Worm (Caenorhabditis elegans) whole organism, L4 larva: ENCODE data around the gene mkk-4.

Experiments
- F10B5.3 ChIP-seq: sonication (generic microtip); optimal IDR thresholded peaks from 2 replicates; lab custom pipeline; 2016; ENCODE audit warnings: mild to moderate bottlenecking, missing genetic modification characterization, missing compliant biosample characterization
- F49E8.2 ChIP-seq: sonication (generic microtip); optimal IDR thresholded peaks from 2 replicates; lab custom pipeline; 2016; ENCODE audit warnings: missing compliant biosample characterization, mild to moderate bottlenecking, missing genetic modification characterization, borderline replicate concordance
- ama-1 ChIP-seq: fragments of 150-350 bp; optimal IDR thresholded peaks from 2 replicates; lab custom pipeline; 2014; ENCODE audit warnings: inconsistent platforms, mixed read lengths
- ceh-82 ChIP-seq: sonication (generic microtip); optimal IDR thresholded peaks from 2 replicates; lab custom pipeline; 2017; ENCODE audit warnings: missing biosample characterization, missing genetic modification characterization
- daf-12 ChIP-seq: fragments of 150-350 bp; optimal IDR thresholded peaks from 2 replicates; lab custom pipeline; 2014; ENCODE audit warnings: missing biosample characterization, missing genetic modification reagents, missing genetic modification characterization
- daf-8 ChIP-seq: fragments of 200-800 bp; sonication (Bioruptor generic); IDR thresholded peaks from 2 replicates; pipeline ENCODE4 v1.3.6; 2022; ENCODE audit warnings: missing genetic modification characterization, missing compliant biosample characterization
- fos-1 ChIP-seq: fragments of 150-350 bp; optimal IDR thresholded peaks from 2 replicates; lab custom pipeline; 2014; ENCODE audit warnings: missing biosample characterization, missing genetic modification characterization
- hlh-30 ChIP-seq: sonication (generic microtip); optimal IDR thresholded peaks from 2 replicates; lab custom pipeline; 2017; ENCODE audit warnings: antibody characterized with exemption, mild to moderate bottlenecking, missing genetic modification characterization, missing compliant biosample characterization; ENCODE audit not compliant: insufficient read depth
- lin-39 ChIP-seq: fragments of 150-350 bp; optimal IDR thresholded peaks from 2 replicates; lab custom pipeline; 2014; ENCODE audit warnings: missing biosample characterization, missing genetic modification reagents, missing genetic modification characterization
- lsy-2 ChIP-seq, 2 experiments: fragments of 150-350 bp in 1 of 2; sonication (generic microtip) in 1 of 2; optimal IDR thresholded peaks; 2 replicates each; lab custom pipeline; 2014 to 2017; ENCODE audit warnings: missing biosample characterization in 2 of 2, missing genetic modification characterization in 2 of 2
- mdl-1 ChIP-seq, 2 experiments: fragments of 150-350 bp in 1 of 2; sonication (generic microtip) in 1 of 2; optimal IDR thresholded peaks; 2 replicates each; lab custom pipeline; 2014 to 2017; ENCODE audit warnings: missing biosample characterization in 2 of 2, missing genetic modification characterization in 2 of 2
- mxl-3 ChIP-seq: fragments of 200-800 bp; sonication (Bioruptor generic); optimal IDR thresholded peaks from 2 replicates; lab custom pipeline; 2018; ENCODE audit warnings: mild to moderate bottlenecking, missing genetic modification characterization, missing compliant biosample characterization
- nhr-11 ChIP-seq: fragments of 150-350 bp; optimal IDR thresholded peaks from 2 replicates; lab custom pipeline; 2014; ENCODE audit warnings: missing biosample characterization, missing genetic modification characterization
- nhr-28 ChIP-seq: fragments of 150-350 bp; optimal IDR thresholded peaks from 2 replicates; lab custom pipeline; 2014; ENCODE audit warnings: missing biosample characterization, missing genetic modification characterization

DNA sequence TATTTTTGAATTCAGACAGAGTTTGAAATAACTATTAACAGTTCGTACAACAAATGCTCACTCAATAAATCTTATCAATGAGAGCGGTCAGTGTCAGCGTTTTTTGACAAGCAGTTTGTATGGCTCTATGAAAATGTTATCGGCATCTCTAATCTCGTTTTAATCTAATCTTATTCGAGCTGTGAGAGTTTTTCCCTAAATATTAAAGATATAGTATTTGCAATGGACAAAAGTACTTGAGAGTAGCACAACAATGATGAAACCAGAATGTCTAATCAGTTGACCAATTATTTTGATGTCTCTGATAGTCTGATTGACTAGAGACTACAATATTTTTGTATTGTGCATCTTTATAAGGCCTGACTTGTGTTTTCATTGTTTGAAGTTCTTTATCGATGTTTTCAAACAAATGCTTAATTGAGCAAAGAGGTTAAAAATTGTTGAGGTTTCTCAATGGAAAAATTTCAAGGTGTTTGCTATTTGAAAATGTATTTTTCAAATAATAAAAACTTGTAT, 42.7 kb upstream of the mkk-4 start, which contains the start of gene F19C6.5:
- TF ChIP-seq ama-1 (lab: Kevin White, UChicago) (no peak), mxl-3 (no peak), F10B5.3 (tag; lab: Kevin White, UChicago) (no peak), fos-1 (tag; lab: Kevin White, UChicago) (no peak), hlh-30 (no peak), nhr-28 (peak; percentile 95), F49E8.2 (tag; lab: Kevin White, UChicago) (no peak), lsy-2 (tag; optimal IDR thresholded peaks at IDR 0.05; lab: Kevin White, UChicago) (no peak), daf-8 (GFP tag; lab: Robert Waterston, UW) (no peak), daf-12 (tag; lab: Kevin White, UChicago) (no peak), lin-39 (tag; lab: Kevin White, UChicago) (no peak), nhr-11 (tag; lab: Kevin White, UChicago) (no peak), ceh-82 (tag; lab: Kevin White, UChicago) (no peak), mdl-1 (tag; optimal IDR thresholded peaks at IDR 0.05; lab: Kevin White, UChicago) (no peak)
